Worm (Caenorhabditis elegans) whole organism, L2 larva: ENCODE measurements around the gene cdk-12.

Experiments
- C34F6.9 ChIP-seq: fragments of 150-350 bp; optimal IDR thresholded peaks from 2 replicates; lab custom pipeline; 2014; ENCODE audit warnings: missing biosample characterization, missing genetic modification characterization
- F13H6.1 ChIP-seq: sonication (generic microtip); optimal IDR thresholded peaks from 2 replicates; lab custom pipeline; 2016; ENCODE audit warnings: missing genetic modification characterization, missing compliant biosample characterization
- Y55F3AM.14 ChIP-seq: fragments of 200-800 bp; sonication (Bioruptor generic); optimal IDR thresholded peaks from 2 replicates; lab custom pipeline; 2018; ENCODE audit warnings: mild to moderate bottlenecking, missing genetic modification characterization, missing compliant biosample characterization
- ZK546.5 ChIP-seq: sonication (generic microtip); optimal IDR thresholded peaks from 2 replicates; lab custom pipeline; 2017; ENCODE audit warnings: missing biosample characterization, missing genetic modification characterization
- alr-1 ChIP-seq: fragments of 150-350 bp; optimal IDR thresholded peaks from 2 replicates; lab custom pipeline; 2014; ENCODE audit warnings: missing biosample characterization, missing genetic modification characterization
- aly-2 ChIP-seq: fragments of 150-350 bp; optimal IDR thresholded peaks from 2 replicates; lab custom pipeline; 2014; ENCODE audit warnings: missing biosample characterization, missing genetic modification characterization
- ama-1 ChIP-seq: fragments of 150-350 bp; optimal IDR thresholded peaks from 2 replicates; lab custom pipeline; 2018; ENCODE audit warnings: inconsistent platforms
- blmp-1 ChIP-seq: sonication (generic microtip); optimal IDR thresholded peaks from 2 replicates; lab custom pipeline; 2017; ENCODE audit warnings: missing genetic modification characterization, mild to moderate bottlenecking, missing compliant biosample characterization, antibody characterized with exemption, moderate library complexity; ENCODE audit not compliant: insufficient read depth
- ceh-16 ChIP-seq: fragments of 150-350 bp; optimal IDR thresholded peaks from 2 replicates; lab custom pipeline; 2014; ENCODE audit warnings: missing biosample characterization, missing genetic modification characterization
- ceh-82 ChIP-seq: fragments of 150-350 bp; optimal IDR thresholded peaks from 2 replicates; lab custom pipeline; 2014; ENCODE audit warnings: missing biosample characterization, missing genetic modification characterization
- crh-2 ChIP-seq: sonication (generic microtip); optimal IDR thresholded peaks from 2 replicates; lab custom pipeline; 2017; ENCODE audit warnings: missing biosample characterization, missing genetic modification characterization
- dmd-4 ChIP-seq: sonication (generic microtip); optimal IDR thresholded peaks from 2 replicates; lab custom pipeline; 2017; ENCODE audit warnings: missing biosample characterization, missing genetic modification characterization
- elt-3 ChIP-seq: sonication (generic microtip); optimal IDR thresholded peaks from 2 replicates; lab custom pipeline; 2017; ENCODE audit warnings: missing biosample characterization, missing genetic modification characterization
- fos-1 ChIP-seq: fragments of 150-350 bp; optimal IDR thresholded peaks from 2 replicates; lab custom pipeline; 2014; ENCODE audit warnings: missing biosample characterization, missing genetic modification characterization
- gmeb-1 ChIP-seq: fragments of 150-350 bp; optimal IDR thresholded peaks from 2 replicates; lab custom pipeline; 2014; ENCODE audit warnings: missing biosample characterization, missing genetic modification characterization
- lin-11 ChIP-seq: fragments of 150-350 bp; sonication (generic microtip); optimal IDR thresholded peaks from 2 replicates; lab custom pipeline; 2014; ENCODE audit warnings: missing biosample characterization, missing genetic modification characterization, inconsistent platforms, mixed read lengths
- lin-39 ChIP-seq: fragments of 150-350 bp; optimal IDR thresholded peaks from 2 replicates; lab custom pipeline; 2014; ENCODE audit warnings: missing biosample characterization, missing genetic modification reagents, missing genetic modification characterization
- lsy-2 ChIP-seq, 2 experiments: fragments of 150-350 bp in 1 of 2; sonication (generic microtip) in 1 of 2; optimal IDR thresholded peaks; 2 replicates each; lab custom pipeline; 2014 to 2017; ENCODE audit warnings: missing biosample characterization in 2 of 2, missing genetic modification characterization in 2 of 2
- mab-5 ChIP-seq: fragments of 150-350 bp; optimal IDR thresholded peaks from 2 replicates; lab custom pipeline; 2014; ENCODE audit warnings: missing biosample characterization, missing genetic modification characterization
- mbf-1 ChIP-seq: sonication (generic microtip); optimal IDR thresholded peaks from 2 replicates; lab custom pipeline; 2017; ENCODE audit warnings: missing biosample characterization, missing genetic modification characterization
- nhr-10 ChIP-seq: sonication (generic microtip); optimal IDR thresholded peaks from 2 replicates; lab custom pipeline; 2017; ENCODE audit warnings: missing biosample characterization, missing genetic modification characterization
- nhr-11 ChIP-seq: fragments of 150-350 bp; optimal IDR thresholded peaks from 2 replicates; lab custom pipeline; 2014; ENCODE audit warnings: missing biosample characterization, missing genetic modification characterization
- nhr-129 ChIP-seq: fragments of 150-350 bp; optimal IDR thresholded peaks from 2 replicates; lab custom pipeline; 2014; ENCODE audit warnings: missing biosample characterization, missing genetic modification characterization
- nhr-21 ChIP-seq: fragments of 150-350 bp; optimal IDR thresholded peaks from 2 replicates; lab custom pipeline; 2014; ENCODE audit warnings: missing biosample characterization, missing genetic modification characterization
- nhr-25 ChIP-seq: fragments of 150-350 bp; sonication (generic microtip); optimal IDR thresholded peaks from 3 replicates; lab custom pipeline; 2014; ENCODE audit warnings: missing biosample characterization, missing genetic modification characterization
- nhr-6 ChIP-seq: fragments of 150-350 bp; optimal IDR thresholded peaks from 2 replicates; lab custom pipeline; 2014; ENCODE audit warnings: missing biosample characterization, missing genetic modification characterization
- nhr-77 ChIP-seq: fragments of 150-350 bp; optimal IDR thresholded peaks from 2 replicates; lab custom pipeline; 2014; ENCODE audit warnings: missing biosample characterization, missing genetic modification characterization
- peb-1 ChIP-seq: fragments of 150-350 bp; optimal IDR thresholded peaks from 2 replicates; lab custom pipeline; 2014; ENCODE audit warnings: missing biosample characterization, missing genetic modification characterization
- sem-4 ChIP-seq: fragments of 150-350 bp; optimal IDR thresholded peaks from 2 replicates; lab custom pipeline; 2014; ENCODE audit warnings: missing biosample characterization, missing genetic modification reagents, missing genetic modification characterization
- skn-1 ChIP-seq: sonication (generic microtip); optimal IDR thresholded peaks from 2 replicates; lab custom pipeline; 2017; ENCODE audit warnings: missing biosample characterization, missing genetic modification characterization
- sma-3 ChIP-seq: sonication (generic microtip); optimal IDR thresholded peaks from 2 replicates; lab custom pipeline; 2016; ENCODE audit warnings: missing genetic modification reagents, missing genetic modification characterization, missing compliant biosample characterization
- sma-9 ChIP-seq, 2 experiments: fragments of 150-350 bp in 1 of 2; sonication (generic microtip) in 1 of 2; optimal IDR thresholded peaks; 2 replicates each; lab custom pipeline; 2014 to 2016; ENCODE audit warnings: missing genetic modification characterization in 2 of 2, mild to moderate bottlenecking in 1 of 2, missing biosample characterization in 1 of 2, missing compliant biosample characterization in 1 of 2, missing genetic modification reagents in 1 of 2, moderate library complexity in 1 of 2
- snpc-4 ChIP-seq: fragments of 150-350 bp; optimal IDR thresholded peaks from 2 replicates; lab custom pipeline; 2014; ENCODE audit warnings: missing biosample characterization, missing genetic modification characterization
- unc-39 ChIP-seq: fragments of 150-350 bp; optimal IDR thresholded peaks from 2 replicates; lab custom pipeline; 2014; ENCODE audit warnings: missing biosample characterization, missing genetic modification characterization
- unc-55 ChIP-seq: fragments of 150-350 bp; sonication (generic microtip); optimal IDR thresholded peaks from 3 replicates; lab custom pipeline; 2014; ENCODE audit warnings: missing biosample characterization, missing genetic modification reagents, missing genetic modification characterization
- unc-62 ChIP-seq: fragments of 150-350 bp; optimal IDR thresholded peaks from 2 replicates; lab custom pipeline; 2014; ENCODE audit warnings: missing biosample characterization, missing genetic modification reagents, missing genetic modification characterization
- zag-1 ChIP-seq: fragments of 150-350 bp; optimal IDR thresholded peaks from 2 replicates; lab custom pipeline; 2014; ENCODE audit warnings: missing biosample characterization, missing genetic modification characterization

cdk-12 gene

ce11 chrIII:4317065-4317752 lies 15.6 kb upstream of the cdk-12 start, which contains the start of gene tag-131:
Gene tag-131 (plus strand): TSS chrIII:4317702.
- TF ChIP-seq unc-62 (GFP tag; lab: Kevin White, UChicago) (no peak), gmeb-1 (no peak), nhr-6 (tag; lab: Kevin White, UChicago) (peak; percentile 34), lsy-2 (tag; optimal IDR thresholded peaks at IDR 0.05; lab: Kevin White, UChicago) (peak in 1 of 2 experiments; percentile 56), F13H6.1 (tag; lab: Kevin White, UChicago) (peak; percentile 64), sma-9 (GFP tag; optimal IDR thresholded peaks at IDR 0.05; lab: Kevin White, UChicago) (peak; percentile 20), sma-9 (tag; optimal IDR thresholded peaks at IDR 0.05; lab: Kevin White, UChicago) (no peak), crh-2 (peak; percentile 30), nhr-129 (tag; lab: Kevin White, UChicago) (peak; percentile 46), Y55F3AM.14 (GFP tag; lab: Kevin White, UChicago) (no peak), unc-55 (GFP tag; lab: Kevin White, UChicago) (no peak), sma-3 (GFP tag; lab: Kevin White, UChicago) (no peak), fos-1 (peak; percentile 11), nhr-77 (no peak), alr-1 (no peak), nhr-21 (peak; percentile 56), C34F6.9 (peak; percentile 67), aly-2 (tag; lab: Kevin White, UChicago) (no peak)

- TF ChIP-seq unc-62 (GFP tag; lab: Kevin White, UChicago), result no peak
- no peak for TF ChIP-seq F13H6.1 (tag; lab: Kevin White, UChicago)
- no peak for TF ChIP-seq peb-1 (tag; lab: Kevin White, UChicago)
- no peak for TF ChIP-seq mbf-1
- no peak for TF ChIP-seq blmp-1 (tag; lab: Kevin White, UChicago)
- TF ChIP-seq nhr-11 (tag; lab: Kevin White, UChicago), result no peak
- TF ChIP-seq snpc-4, result no peak
- TF ChIP-seq ceh-82 (tag; lab: Kevin White, UChicago), result no peak
- TF ChIP-seq, all 48 proteins: peak for 0
These were observed 12.7 kb upstream of the cdk-12 start, which contains the start of gene H38K22.6 for ce11 chrIII:4320113-4320512. Gene H38K22.6 (plus strand): TSS chrIII:4320413.

ce11 chrIII:4321399-4321798 lies 11.4 kb upstream of the cdk-12 start, which contains the start of gene H38K22.7:
Gene H38K22.7 (plus strand): TSS chrIII:4321699.
- TF ChIP-seq sma-3 (GFP tag; lab: Kevin White, UChicago) (no peak), unc-55 (GFP tag; lab: Kevin White, UChicago) (no peak), nhr-10 (tag; lab: Kevin White, UChicago) (no peak), skn-1 (tag; lab: Kevin White, UChicago) (no peak), fos-1 (no peak), Y55F3AM.14 (GFP tag; lab: Kevin White, UChicago) (no peak), nhr-25 (tag; lab: Kevin White, UChicago) (no peak)
- TF ChIP-seq, all 48 proteins: peak for 0

DNA sequence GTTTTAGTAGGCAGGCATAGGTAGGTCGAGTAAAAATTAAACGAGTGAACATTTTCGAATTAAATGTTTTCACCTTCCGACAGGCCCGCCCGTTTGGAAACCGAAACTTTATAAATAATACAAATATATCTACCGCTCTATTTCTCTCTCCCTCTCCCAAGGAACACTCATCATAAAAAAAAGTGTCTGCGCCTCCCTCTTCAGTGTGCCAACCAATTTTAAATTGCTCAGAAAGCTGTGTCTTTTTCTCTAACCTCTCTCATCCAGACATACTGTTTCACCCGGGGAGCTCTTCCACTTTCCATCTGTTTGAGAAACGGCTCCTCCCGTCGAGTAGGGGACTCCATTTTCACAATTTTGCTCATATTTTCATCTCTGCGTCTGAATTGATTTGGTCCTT lies 9.7 kb upstream of the cdk-12 start:
- TF ChIP-seq sem-4, result peak; percentile 5
- TF ChIP-seq sma-9 (GFP tag; optimal IDR thresholded peaks at IDR 0.05; lab: Kevin White, UChicago), result peak; percentile 43
- TF ChIP-seq sma-9 (tag; optimal IDR thresholded peaks at IDR 0.05; lab: Kevin White, UChicago), result no peak
- TF ChIP-seq zag-1 (tag; lab: Kevin White, UChicago), result peak; percentile 1
- TF ChIP-seq ama-1 (lab: Kevin White, UChicago), result no peak
- TF ChIP-seq ceh-16 (tag; lab: Kevin White, UChicago), result no peak
- no peak for TF ChIP-seq lin-39 (tag; lab: Kevin White, UChicago)
- no peak for TF ChIP-seq ZK546.5 (tag; lab: Kevin White, UChicago)
- TF ChIP-seq unc-39 (tag; lab: Kevin White, UChicago), result no peak
- no peak for TF ChIP-seq lin-11 (tag; lab: Kevin White, UChicago)
- TF ChIP-seq nhr-129 (tag; lab: Kevin White, UChicago), result peak; percentile 6
- peak; percentile 79 for TF ChIP-seq C34F6.9
- peak; percentile 70 for TF ChIP-seq F13H6.1 (tag; lab: Kevin White, UChicago)
- no peak for TF ChIP-seq dmd-4 (tag; lab: Kevin White, UChicago)
- peak; percentile 85 for TF ChIP-seq unc-55 (GFP tag; lab: Kevin White, UChicago)
- no peak for TF ChIP-seq Y55F3AM.14 (GFP tag; lab: Kevin White, UChicago)
- peak; percentile 72 for TF ChIP-seq mab-5 (tag; lab: Kevin White, UChicago)
- TF ChIP-seq lsy-2 (tag; optimal IDR thresholded peaks at IDR 0.05; lab: Kevin White, UChicago), result peak in 1 of 2 experiments; percentile 54
- TF ChIP-seq elt-3, result no peak
- TF ChIP-seq nhr-11 (tag; lab: Kevin White, UChicago), result no peak
- TF ChIP-seq crh-2, result peak; percentile 31
